Worm (Caenorhabditis elegans) whole organism, young adult: ENCODE measurements around the gene F02D8.9.

Source experiments
- B0261.1 ChIP-seq: sonication (generic microtip); optimal IDR thresholded peaks from 2 replicates; lab custom pipeline; 2016; ENCODE audit warnings: mild to moderate bottlenecking, missing genetic modification characterization, moderate library complexity, missing compliant biosample characterization
- F57C9.4 ChIP-seq: sonication (generic microtip); optimal IDR thresholded peaks from 2 replicates; lab custom pipeline; 2017; ENCODE audit warnings: mild to moderate bottlenecking, missing genetic modification characterization, missing compliant biosample characterization
- Y53G8AR.9 ChIP-seq: fragments of 200-800 bp; sonication (Bioruptor generic); conservative IDR thresholded peaks from 2 replicates; pipeline ENCODE4 v1.3.6; 2022; ENCODE audit warnings: missing genetic modification reagents, missing genetic modification characterization, missing compliant biosample characterization
- Y56A3A.18 ChIP-seq: fragments of 200-800 bp; sonication (Bioruptor generic); IDR thresholded peaks from 2 replicates; pipeline ENCODE4 v1.3.6; 2022; ENCODE audit warnings: missing genetic modification reagents, missing genetic modification characterization, missing compliant biosample characterization
- ama-1 ChIP-seq, 3 experiments: fragments of 150-350 bp in 1 of 3; sonication (generic microtip) in 2 of 3; optimal IDR thresholded peaks; 2 replicates each; lab custom pipeline; 2014 to 2018; ENCODE audit warnings: missing biosample characterization in 2 of 3, missing genetic modification characterization in 2 of 3, missing genetic modification reagents in 2 of 3
- aptf-2 ChIP-seq: fragments of 200-800 bp; sonication (Bioruptor generic); conservative IDR thresholded peaks from 2 replicates; pipeline ENCODE4 v1.3.6; 2022; ENCODE audit warnings: missing genetic modification reagents, missing genetic modification characterization, missing compliant biosample characterization
- cebp-1 ChIP-seq, 2 experiments: fragments of 200-800 bp in 1 of 2; sonication (Bioruptor generic) in 1 of 2; sonication (generic microtip) in 1 of 2; IDR thresholded peaks in 1 of 2; optimal IDR thresholded peaks in 1 of 2; 2 replicates each; pipeline versions ENCODE4 v1.3.6 to Lab custom; 2017 to 2022; ENCODE audit warnings: missing compliant biosample characterization in 2 of 2, missing genetic modification characterization in 2 of 2, mild to moderate bottlenecking in 1 of 2, missing genetic modification reagents in 1 of 2, moderate library complexity in 1 of 2
- egrh-3 ChIP-seq: fragments of 200-800 bp; sonication (Bioruptor generic); IDR thresholded peaks from 2 replicates; pipeline ENCODE4 v1.3.6; 2022; ENCODE audit warnings: missing genetic modification reagents, missing genetic modification characterization, missing compliant biosample characterization
- fkh-3 ChIP-seq: sonication (generic microtip); optimal IDR thresholded peaks from 2 replicates; lab custom pipeline; 2016; ENCODE audit warnings: mild to moderate bottlenecking, missing genetic modification characterization, missing compliant biosample characterization
- hlh-26 ChIP-seq: fragments of 200-800 bp; sonication (Bioruptor generic); conservative IDR thresholded peaks from 2 replicates; pipeline ENCODE4 v1.3.6; 2022; ENCODE audit warnings: missing genetic modification reagents, missing genetic modification characterization, missing compliant biosample characterization
- lin-26 ChIP-seq: fragments of 200-800 bp; sonication (Bioruptor generic); IDR thresholded peaks from 2 replicates; pipeline ENCODE4 v1.3.6; 2022; ENCODE audit warnings: missing genetic modification reagents, missing genetic modification characterization, missing compliant biosample characterization
- lsy-27 ChIP-seq: sonication (generic microtip); optimal IDR thresholded peaks from 2 replicates; lab custom pipeline; 2017; ENCODE audit warnings: missing genetic modification characterization, mild to moderate bottlenecking, missing compliant biosample characterization, antibody characterized with exemption, missing genotype, borderline replicate concordance; ENCODE audit not compliant: insufficient read depth
- madf-8 ChIP-seq: fragments of 200-800 bp; sonication (Bioruptor generic); conservative IDR thresholded peaks from 2 replicates; pipeline ENCODE4 v1.3.6; 2022; ENCODE audit warnings: missing genetic modification reagents, missing genetic modification characterization, missing compliant biosample characterization
- nhr-179 ChIP-seq: sonication (generic microtip); optimal IDR thresholded peaks from 2 replicates; lab custom pipeline; 2016; ENCODE audit warnings: mild to moderate bottlenecking, missing genetic modification characterization, missing compliant biosample characterization

The F02D8.9 gene

DNA sequence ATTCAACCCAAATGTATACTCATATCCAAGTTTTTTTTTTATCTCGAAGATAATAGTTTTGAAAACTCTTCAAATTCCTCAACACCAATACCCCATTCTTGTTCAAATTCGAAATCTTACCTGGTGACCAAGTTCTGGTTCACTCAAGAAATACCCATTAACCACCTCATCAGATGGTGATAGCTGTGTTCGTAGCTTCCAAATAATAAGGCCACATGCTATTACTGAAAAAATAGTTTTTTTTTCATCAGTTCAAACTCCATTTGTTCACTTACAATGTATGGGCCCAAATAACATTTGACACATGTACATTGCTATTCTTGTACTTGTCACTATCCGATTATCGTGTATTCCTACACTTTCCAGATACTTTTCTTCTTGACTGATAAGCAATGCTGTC lies 48.1 kb downstream of the F02D8.9 start:
- TF ChIP-seq Y56A3A.18 (GFP tag; lab: Robert Waterston, UW) (no peak), lsy-27 (no peak), B0261.1 (no peak), hlh-26 (GFP tag; lab: Robert Waterston, UW) (no peak), madf-8 (no peak), nhr-179 (no peak), egrh-3 (GFP tag; lab: Robert Waterston, UW) (no peak), F57C9.4 (no peak), cebp-1 (GFP tag; IDR thresholded peaks at IDR 0.05; lab: Robert Waterston, UW) (no peak), cebp-1 (tag; optimal IDR thresholded peaks at IDR 0.05; lab: Kevin White, UChicago) (no peak), Y53G8AR.9 (GFP tag; lab: Robert Waterston, UW) (no peak), fkh-3 (tag; lab: Kevin White, UChicago) (no peak), aptf-2 (no peak), ama-1 (optimal IDR thresholded peaks at IDR 0.05; lab: Kevin White, UChicago) (no peak), ama-1 (GFP tag; optimal IDR thresholded peaks at IDR 0.05; lab: Kevin White, UChicago) (no peak), lin-26 (GFP tag; lab: Robert Waterston, UW) (no peak)
